Fruit fly (Drosophila melanogaster): ENCODE measurements around the gene TwdlN.

The TwdlN gene

dm6 chr3R:26633010-26633409, 1.3 kb downstream of the TwdlN start:
- TF ChIP-seq psq (optimal IDR thresholded peaks at IDR 0.05) (no peak), h (optimal IDR thresholded peaks at IDR 0.05) (no peak), Myc (optimal IDR thresholded peaks at IDR 0.05) (no peak), ttk (optimal IDR thresholded peaks at IDR 0.05) (no peak), insv (optimal IDR thresholded peaks at IDR 0.05) (no peak), Sin3A (optimal IDR thresholded peaks at IDR 0.05) (no peak)

DNA sequence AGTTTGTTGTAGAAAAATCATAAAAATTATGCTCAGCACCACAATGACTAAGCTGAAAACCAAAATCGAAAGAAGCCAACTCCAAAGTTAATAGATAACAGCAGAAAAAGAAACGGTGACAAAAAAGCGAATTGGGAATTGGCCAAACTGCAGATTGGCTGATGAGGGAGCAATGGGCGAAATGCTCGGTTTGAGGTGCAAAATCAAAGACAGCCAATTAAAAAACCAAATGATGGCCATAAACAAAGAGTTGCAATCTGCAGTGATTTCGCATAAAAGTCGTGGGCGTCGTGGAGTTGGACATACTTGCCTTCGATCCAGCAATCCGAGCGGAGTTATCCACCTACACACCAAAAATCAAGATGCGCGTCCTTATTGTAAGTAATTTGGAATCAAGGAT, 1.8 kb downstream of the TwdlN start, which contains the start of gene TwdlH:
Gene TwdlH (plus strand): TSS at position 301 of the 400 bp plus-strand sequence.
- TF ChIP-seq h (optimal IDR thresholded peaks at IDR 0.05) (no peak), Sin3A (optimal IDR thresholded peaks at IDR 0.05) (no peak), Myc (optimal IDR thresholded peaks at IDR 0.05) (no peak), ttk (optimal IDR thresholded peaks at IDR 0.05) (no peak), insv (optimal IDR thresholded peaks at IDR 0.05) (no peak)

DNA sequence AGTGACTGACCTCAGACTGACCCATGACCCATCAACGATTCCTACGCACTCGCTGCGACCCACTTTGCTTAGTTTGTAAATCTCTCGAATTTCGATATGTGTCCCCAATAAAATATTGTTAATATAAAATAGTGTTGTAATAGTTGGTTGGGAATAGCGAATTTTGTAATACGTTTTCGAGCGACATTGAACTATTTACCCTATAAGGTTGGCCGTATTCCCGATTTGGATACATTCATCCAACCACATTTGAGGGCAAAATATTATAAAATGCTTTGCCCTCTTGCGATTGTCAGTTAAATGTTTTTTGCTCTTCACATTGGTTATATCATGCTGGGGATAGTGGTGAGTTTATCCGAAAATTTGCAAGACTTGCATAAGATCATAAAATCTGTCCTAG, 2.9 kb downstream of the TwdlN start, which contains the start of gene TwdlR:
Gene TwdlR (plus strand): TSS at position 301 of the 400 bp plus-strand sequence.
- no peak for TF ChIP-seq psq (optimal IDR thresholded peaks at IDR 0.05)
- no peak for TF ChIP-seq ttk (optimal IDR thresholded peaks at IDR 0.05)
- TF ChIP-seq h (optimal IDR thresholded peaks at IDR 0.05) = no peak
- TF ChIP-seq Sin3A (optimal IDR thresholded peaks at IDR 0.05) = no peak
- no peak for TF ChIP-seq Myc (optimal IDR thresholded peaks at IDR 0.05)
- no peak for TF ChIP-seq insv (optimal IDR thresholded peaks at IDR 0.05)

DNA sequence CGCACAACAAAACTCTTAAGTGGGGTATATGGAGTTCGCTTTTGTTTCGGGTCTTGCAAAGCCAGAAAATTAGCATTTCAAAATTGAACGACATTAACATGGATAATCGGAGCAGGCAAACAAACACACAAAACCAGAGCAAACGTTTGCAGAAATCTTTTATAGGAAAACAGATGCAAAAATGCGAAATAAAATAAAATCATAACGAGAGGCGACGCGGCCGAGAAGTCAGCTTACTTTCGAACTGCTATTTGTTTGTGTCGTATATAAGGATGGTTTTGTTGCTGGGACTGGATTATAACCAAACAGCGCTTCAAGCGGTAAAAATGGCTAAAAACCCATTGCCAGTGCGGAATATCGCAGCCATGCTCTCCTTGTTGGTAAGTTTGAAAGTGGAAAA, 4.7 kb downstream of the TwdlN start, which contains the start of gene TwdlS:
Gene TwdlS (plus strand): TSS at position 301 of the 400 bp plus-strand sequence.
- no peak for TF ChIP-seq psq (optimal IDR thresholded peaks at IDR 0.05)
- no peak for TF ChIP-seq h (optimal IDR thresholded peaks at IDR 0.05)
- no peak for TF ChIP-seq insv (optimal IDR thresholded peaks at IDR 0.05)
- TF ChIP-seq Myc (optimal IDR thresholded peaks at IDR 0.05) = no peak
- TF ChIP-seq Sin3A (optimal IDR thresholded peaks at IDR 0.05) = no peak
- no peak for TF ChIP-seq ttk (optimal IDR thresholded peaks at IDR 0.05)

dm6 chr3R:26639503-26640075, 7.9 kb downstream of the TwdlN start, which contains the start of gene TwdlD:
Gene TwdlD (plus strand): TSS chr3R:26640025.
- no peak for TF ChIP-seq Sin3A (optimal IDR thresholded peaks at IDR 0.05)
- no peak for TF ChIP-seq insv (optimal IDR thresholded peaks at IDR 0.05)
- no peak for TF ChIP-seq h (optimal IDR thresholded peaks at IDR 0.05)
- TF ChIP-seq Myc (optimal IDR thresholded peaks at IDR 0.05) = no peak
- no peak for TF ChIP-seq ttk (optimal IDR thresholded peaks at IDR 0.05)
- no peak for TF ChIP-seq psq (optimal IDR thresholded peaks at IDR 0.05)

DNA sequence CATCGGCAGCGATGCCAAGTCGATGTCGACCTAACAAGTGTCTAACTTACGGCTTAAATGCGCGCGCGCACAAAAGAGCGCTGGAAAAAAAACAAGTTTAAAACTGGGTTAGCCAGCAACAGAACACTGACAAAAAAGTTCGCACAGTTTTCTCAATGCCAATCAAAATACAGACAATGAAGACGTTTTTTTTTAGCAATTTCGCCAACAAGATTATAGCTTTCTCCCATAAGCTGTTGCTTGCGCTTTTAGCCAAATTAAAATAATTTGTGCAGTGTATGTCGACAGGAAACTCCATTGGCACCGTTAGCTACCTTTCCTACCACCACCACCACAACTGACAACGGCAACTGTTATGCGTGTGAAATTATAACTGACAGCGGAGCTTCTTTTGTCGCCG, 22.9 kb downstream of the TwdlN start:
- TF ChIP-seq Myc (optimal IDR thresholded peaks at IDR 0.05) (no peak), Sin3A (optimal IDR thresholded peaks at IDR 0.05) (no peak), ttk (optimal IDR thresholded peaks at IDR 0.05) (no peak), insv (optimal IDR thresholded peaks at IDR 0.05) (no peak), h (optimal IDR thresholded peaks at IDR 0.05) (no peak), psq (optimal IDR thresholded peaks at IDR 0.05) (no peak)

- TF ChIP-seq Myc (optimal IDR thresholded peaks at IDR 0.05) (no peak), insv (optimal IDR thresholded peaks at IDR 0.05) (no peak), psq (optimal IDR thresholded peaks at IDR 0.05) (no peak)
These were observed 23.8 kb downstream of the TwdlN start for dm6 chr3R:26655416-26655945.

DNA sequence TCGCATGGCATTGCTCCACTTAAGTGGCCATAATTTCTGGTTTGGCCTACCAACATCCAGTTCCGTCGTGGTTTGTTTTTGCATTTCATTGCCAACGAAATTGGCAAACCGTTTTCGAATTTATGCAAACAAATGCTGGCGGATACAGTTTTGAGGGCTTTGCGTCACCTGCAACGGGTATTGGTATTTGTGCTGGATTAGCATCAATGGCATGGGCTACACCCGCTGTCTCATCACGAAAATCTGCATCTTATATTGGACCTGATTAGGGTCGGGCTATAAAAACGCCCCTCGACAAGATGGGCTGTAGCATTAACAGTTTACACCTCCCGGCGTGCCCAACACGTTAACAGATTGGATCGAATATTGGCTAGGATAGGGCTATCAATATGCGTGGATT, 24.5 kb downstream of the TwdlN start, which contains the start of gene Tb:
Gene Tb (plus strand): TSS at position 301 of the 400 bp plus-strand sequence.
- TF ChIP-seq psq (optimal IDR thresholded peaks at IDR 0.05) (no peak), ttk (optimal IDR thresholded peaks at IDR 0.05) (no peak), Myc (optimal IDR thresholded peaks at IDR 0.05) (no peak), Sin3A (optimal IDR thresholded peaks at IDR 0.05) (no peak), insv (optimal IDR thresholded peaks at IDR 0.05) (no peak), h (optimal IDR thresholded peaks at IDR 0.05) (no peak)

DNA sequence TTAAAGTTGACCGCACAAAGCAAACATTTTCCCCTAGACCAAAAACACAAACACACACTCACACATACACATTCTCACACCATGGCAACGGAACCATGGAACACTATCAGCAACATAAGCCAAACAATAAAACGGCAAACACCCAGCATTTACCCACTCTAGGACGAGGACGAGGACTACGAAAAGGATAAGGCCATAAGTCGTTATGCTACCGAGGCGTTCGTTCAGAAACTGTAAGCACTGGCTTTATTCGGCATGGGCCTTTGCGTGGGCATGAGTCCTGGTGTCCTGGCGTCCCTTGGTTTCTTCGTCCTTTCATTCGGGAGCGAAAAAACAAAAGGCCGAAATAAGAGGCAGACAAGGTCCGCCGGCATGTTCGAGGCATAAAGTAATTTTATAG, 38.6 kb downstream of the TwdlN start:
- TF ChIP-seq ttk (optimal IDR thresholded peaks at IDR 0.05) (no peak), insv (optimal IDR thresholded peaks at IDR 0.05) (no peak), psq (optimal IDR thresholded peaks at IDR 0.05) (no peak), Myc (optimal IDR thresholded peaks at IDR 0.05) (no peak), Sin3A (optimal IDR thresholded peaks at IDR 0.05) (no peak), h (optimal IDR thresholded peaks at IDR 0.05) (no peak)

- no peak for TF ChIP-seq h (optimal IDR thresholded peaks at IDR 0.05)
- TF ChIP-seq Myc (optimal IDR thresholded peaks at IDR 0.05) = no peak
- TF ChIP-seq insv (optimal IDR thresholded peaks at IDR 0.05) = no peak
- TF ChIP-seq psq (optimal IDR thresholded peaks at IDR 0.05) = no peak
- TF ChIP-seq Sin3A (optimal IDR thresholded peaks at IDR 0.05) = no peak
- no peak for TF ChIP-seq ttk (optimal IDR thresholded peaks at IDR 0.05)
These were observed 40.0 kb downstream of the TwdlN start for dm6 chr3R:26671525-26672132.

dm6 chr3R:26681947-26682346, 50.3 kb downstream of the TwdlN start, which contains the start of gene beat-VII:
Gene beat-VII (minus strand): TSS chr3R:26681966.
- TF ChIP-seq Sin3A (optimal IDR thresholded peaks at IDR 0.05) (no peak), h (optimal IDR thresholded peaks at IDR 0.05) (no peak), psq (optimal IDR thresholded peaks at IDR 0.05) (no peak), Myc (optimal IDR thresholded peaks at IDR 0.05) (no peak), ttk (optimal IDR thresholded peaks at IDR 0.05) (no peak), insv (optimal IDR thresholded peaks at IDR 0.05) (no peak)
